Fruit fly (Drosophila melanogaster) S2 (cell line): ENCODE results near the gene Snx6.

Experiments
- CG8478 ChIP-seq: fragments of >200 bp; optimal IDR thresholded peaks from 2 replicates; lab custom pipeline; 2018
- CTCF ChIP-seq, 2 experiments: fragments of >200 bp; optimal IDR thresholded peaks; 2 replicates each; lab custom pipeline; 2018

dm6 chr2L:8230255-8230654, 9.7 kb upstream of the Snx6 start:
- TF ChIP-seq CTCF (optimal IDR thresholded peaks at IDR 0.05; lab: Kevin White, UChicago) (no peak), CG8478 (no peak)
